Worm (Caenorhabditis elegans) whole organism, midembryonic: ENCODE data around the gene nadk-1.
A peak's percentile ranks its signal among the peaks of the same experiment; 100 is the strongest.

Experiments
- T22C8.4 ChIP-seq: fragments of 200-800 bp; sonication (Bioruptor generic); IDR thresholded peaks from 2 replicates; pipeline ENCODE4 v1.3.6; 2022; ENCODE audit warnings: missing genetic modification characterization, missing compliant biosample characterization
- cog-1 ChIP-seq: sonication (generic microtip); optimal IDR thresholded peaks from 2 replicates; lab custom pipeline; 2016; ENCODE audit warnings: missing genetic modification characterization, missing compliant biosample characterization
- flt-1 ChIP-seq: fragments of 200-800 bp; sonication (Bioruptor generic); IDR thresholded peaks from 2 replicates; pipeline ENCODE4 v1.3.6; 2022; ENCODE audit warnings: missing genetic modification characterization, missing compliant biosample characterization
- klf-2 ChIP-seq: fragments of 200-800 bp; sonication (Bioruptor generic); conservative IDR thresholded peaks from 2 replicates; pipeline ENCODE4 v1.3.6; 2022; ENCODE audit warnings: missing genetic modification reagents, missing genetic modification characterization, missing compliant biosample characterization
- med-1 ChIP-seq: sonication (generic microtip); optimal IDR thresholded peaks from 2 replicates; lab custom pipeline; 2017; ENCODE audit warnings: missing genetic modification characterization, mild to moderate bottlenecking, missing compliant biosample characterization, antibody characterized with exemption, missing genetic modification reagents; ENCODE audit not compliant: insufficient read depth
- ref-1 ChIP-seq: fragments of 200-800 bp; sonication (Bioruptor generic); conservative IDR thresholded peaks from 2 replicates; pipeline ENCODE4 v1.3.6; 2022; ENCODE audit warnings: missing genetic modification reagents, missing genetic modification characterization, missing compliant biosample characterization
- tab-1 ChIP-seq: fragments of 200-800 bp; sonication (Bioruptor generic); IDR thresholded peaks from 2 replicates; pipeline ENCODE4 v1.3.6; 2022; ENCODE audit warnings: missing genetic modification characterization, missing compliant biosample characterization
- ztf-23 ChIP-seq: fragments of 200-800 bp; sonication (Bioruptor generic); IDR thresholded peaks from 2 replicates; pipeline ENCODE4 v1.3.6; 2022; ENCODE audit warnings: missing genetic modification reagents, missing genetic modification characterization, missing compliant biosample characterization
- ztf-29 ChIP-seq: fragments of 200-800 bp; sonication (Bioruptor generic); IDR thresholded peaks from 2 replicates; pipeline ENCODE4 v1.3.6; 2022; ENCODE audit warnings: missing genetic modification reagents, missing genetic modification characterization, missing compliant biosample characterization

Gene nadk-1

ce11 chrIV:1484968-1485474 lies 28.1 kb downstream of the nadk-1 start, which contains the start of gene Y77E11A.16:
Gene Y77E11A.16, plus strand, starts transcription at chrIV:1485424.
- TF ChIP-seq ztf-29 (GFP tag; lab: Robert Waterston, UW) (no peak), klf-2 (no peak), ref-1 (GFP tag; lab: Robert Waterston, UW) (no peak), flt-1 (GFP tag; lab: Robert Waterston, UW) (no peak), cog-1 (tag; lab: Kevin White, UChicago) (no peak)

- TF ChIP-seq cog-1 (tag; lab: Kevin White, UChicago) (no peak), T22C8.4 (no peak), ztf-29 (GFP tag; lab: Robert Waterston, UW) (no peak), tab-1 (GFP tag; lab: Robert Waterston, UW) (no peak), klf-2 (no peak), flt-1 (GFP tag; lab: Robert Waterston, UW) (no peak), ref-1 (GFP tag; lab: Robert Waterston, UW) (no peak)
These were observed 39.3 kb downstream of the nadk-1 start, which contains the start of gene npp-20 for ce11 chrIV:1496017-1496678. Gene npp-20, minus strand, starts transcription at chrIV:1496022.

ce11 chrIV:1496679-1497033 lies 39.8 kb downstream of the nadk-1 start:
- TF ChIP-seq med-1 (GFP tag; lab: Kevin White, UChicago) (no peak), klf-2 (no peak), ztf-23 (no peak), tab-1 (GFP tag; lab: Robert Waterston, UW) (no peak), ztf-29 (GFP tag; lab: Robert Waterston, UW) (no peak), ref-1 (GFP tag; lab: Robert Waterston, UW) (no peak), flt-1 (GFP tag; lab: Robert Waterston, UW) (no peak), cog-1 (tag; lab: Kevin White, UChicago) (no peak), T22C8.4 (no peak)

- TF ChIP-seq ref-1 (GFP tag; lab: Robert Waterston, UW), result peak; percentile 22; the same call in 1 of the 2 replicates
- no peak for TF ChIP-seq ztf-23
These were observed 40.6 kb downstream of the nadk-1 start, which contains the start of gene hxk-3 for ce11 chrIV:1497448-1497847. Gene hxk-3, plus strand, starts transcription at chrIV:1497626.
